Worm (Caenorhabditis elegans) whole organism, L3 larva: ENCODE data around the gene R05H5.4.

ENCODE experiments used
- ZK546.5 ChIP-seq: sonication (generic microtip); optimal IDR thresholded peaks from 2 replicates; lab custom pipeline; 2017; ENCODE audit warnings: missing biosample characterization, missing genetic modification characterization
- ama-1 ChIP-seq: fragments of 150-350 bp; optimal IDR thresholded peaks from 2 replicates; lab custom pipeline; 2018
- daf-12 ChIP-seq: fragments of 150-350 bp; optimal IDR thresholded peaks from 2 replicates; lab custom pipeline; 2014; ENCODE audit warnings: missing biosample characterization, missing genetic modification reagents, missing genetic modification characterization
- elt-1 ChIP-seq: fragments of 150-350 bp; optimal IDR thresholded peaks from 2 replicates; lab custom pipeline; 2014; ENCODE audit warnings: missing biosample characterization, missing genetic modification characterization
- nfya-1 ChIP-seq: sonication (generic microtip); optimal IDR thresholded peaks from 2 replicates; lab custom pipeline; 2017; ENCODE audit warnings: missing genetic modification characterization, mild to moderate bottlenecking, missing compliant biosample characterization, antibody characterized with exemption, moderate library complexity; ENCODE audit not compliant: insufficient read depth
- nhr-11 ChIP-seq: fragments of 150-350 bp; optimal IDR thresholded peaks from 2 replicates; lab custom pipeline; 2014; ENCODE audit warnings: missing biosample characterization, missing genetic modification characterization
- nhr-237 ChIP-seq: fragments of 150-350 bp; optimal IDR thresholded peaks from 2 replicates; lab custom pipeline; 2014; ENCODE audit warnings: missing biosample characterization, missing genetic modification characterization
- snpc-4 ChIP-seq: fragments of 150-350 bp; optimal IDR thresholded peaks from 2 replicates; lab custom pipeline; 2014; ENCODE audit warnings: missing biosample characterization, missing genetic modification characterization
- unc-39 ChIP-seq: sonication (generic microtip); optimal IDR thresholded peaks from 4 replicates; lab custom pipeline; 2017; ENCODE audit warnings: missing biosample characterization, missing genetic modification characterization
- unc-62 ChIP-seq: fragments of 150-350 bp; sonication (generic microtip); optimal IDR thresholded peaks from 4 replicates; lab custom pipeline; 2014; ENCODE audit warnings: missing biosample characterization, missing genetic modification reagents, missing genetic modification characterization
- zag-1 ChIP-seq: fragments of 150-350 bp; optimal IDR thresholded peaks from 2 replicates; lab custom pipeline; 2014; ENCODE audit warnings: missing biosample characterization, missing genetic modification characterization

- TF ChIP-seq daf-12 (tag; lab: Kevin White, UChicago) (no peak), snpc-4 (tag; lab: Kevin White, UChicago) (no peak), unc-62 (GFP tag; lab: Kevin White, UChicago) (no peak), ZK546.5 (tag; lab: Kevin White, UChicago) (no peak), zag-1 (tag; lab: Kevin White, UChicago) (no peak), nhr-237 (tag; lab: Kevin White, UChicago) (no peak), ama-1 (lab: Kevin White, UChicago) (no peak), nfya-1 (tag; lab: Kevin White, UChicago) (no peak), nhr-11 (tag; lab: Kevin White, UChicago) (no peak), unc-39 (tag; lab: Kevin White, UChicago) (no peak), elt-1 (tag; lab: Kevin White, UChicago) (no peak)
Measured at ce11 chrII:10162785-10163184, 37.0 kb downstream of the R05H5.4 start.
